Worm (Caenorhabditis elegans): ENCODE measurements around the gene srg-7.

DNA sequence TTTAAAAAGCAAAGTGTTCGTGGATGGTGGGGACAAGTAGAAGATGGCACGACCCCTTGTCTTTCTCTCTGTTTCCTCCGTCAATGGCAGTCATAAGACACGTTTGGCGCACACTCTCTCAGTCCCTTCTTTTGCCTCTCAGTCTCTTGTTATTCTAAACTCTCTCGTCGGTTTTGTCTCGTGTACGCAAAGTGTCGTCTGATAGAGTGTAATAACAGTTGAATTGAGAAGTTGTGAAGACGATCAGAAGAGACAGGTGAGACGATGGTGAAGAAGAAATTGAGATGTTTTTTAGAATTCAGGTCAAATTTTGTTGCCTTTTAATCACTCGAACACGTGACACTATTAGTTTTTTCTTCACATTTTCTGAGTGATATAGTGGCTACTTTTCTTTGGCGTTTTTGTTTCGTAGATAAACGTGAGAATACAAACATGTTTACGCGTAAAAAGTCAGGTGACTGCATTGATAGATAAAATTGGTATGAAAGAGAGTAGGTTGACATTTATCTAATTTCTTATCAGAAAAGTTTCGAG, 35.2 kb upstream of the srg-7 start, which contains the start of gene F47D12.9:
- TF ChIP-seq ref-1 (GFP tag; conservative IDR thresholded peaks at IDR 0.05) (no peak), cog-1 (tag; optimal IDR thresholded peaks at IDR 0.05) (no peak), tab-1 (GFP tag; IDR thresholded peaks at IDR 0.05) (no peak), flt-1 (GFP tag; IDR thresholded peaks at IDR 0.05) (no peak)

Measured in whole organism, midembryonic.